Worm (Caenorhabditis elegans) whole organism, young adult: Measurements from ENCODE around the gene ZK813.1.

Source experiments
- ceh-40 ChIP-seq: fragments of 200-800 bp; sonication (Bioruptor generic); IDR thresholded peaks from 2 replicates; pipeline ENCODE4 v1.3.6; 2022; ENCODE audit warnings: missing genetic modification characterization, missing compliant biosample characterization
- hlh-12 ChIP-seq: sonication (generic microtip); optimal IDR thresholded peaks from 2 replicates; lab custom pipeline; 2016; ENCODE audit warnings: missing genetic modification characterization, missing compliant biosample characterization
- lir-1 ChIP-seq: fragments of 200-800 bp; sonication (Bioruptor generic); conservative IDR thresholded peaks from 2 replicates; pipeline ENCODE4 v1.3.6; 2022; ENCODE audit warnings: missing genetic modification reagents, missing genetic modification characterization, missing compliant biosample characterization
- madf-10 ChIP-seq: sonication (generic microtip); optimal IDR thresholded peaks from 2 replicates; lab custom pipeline; 2016; ENCODE audit warnings: mild to moderate bottlenecking, missing genetic modification characterization, missing compliant biosample characterization
- snpc-4 ChIP-seq, 5 experiments: fragments of 150-350 bp in 1 of 5; sonication (generic microtip) in 4 of 5; optimal IDR thresholded peaks; 2 replicates each; lab custom pipeline; 2014 to 2018; ENCODE audit warnings: missing genetic modification characterization in 5 of 5, missing biosample characterization in 3 of 5, antibody characterized with exemption in 2 of 5, mild to moderate bottlenecking in 2 of 5, missing compliant biosample characterization in 2 of 5, missing genotype in 2 of 5, moderate library complexity in 2 of 5, missing genetic modification reagents in 1 of 5
- tlf-1 ChIP-seq: fragments of 200-800 bp; sonication (Bioruptor generic); optimal IDR thresholded peaks from 2 replicates; lab custom pipeline; 2018; ENCODE audit warnings: mild to moderate bottlenecking, missing genetic modification characterization, missing compliant biosample characterization
- unc-62 ChIP-seq: fragments of 150-350 bp; optimal IDR thresholded peaks from 2 replicates; lab custom pipeline; 2014; ENCODE audit warnings: missing biosample characterization, missing genetic modification reagents, missing genetic modification characterization
- ztf-6 ChIP-seq: fragments of 200-800 bp; sonication (Bioruptor generic); IDR thresholded peaks from 2 replicates; pipeline ENCODE4 v1.3.6; 2022; ENCODE audit warnings: missing genetic modification reagents, missing genetic modification characterization, missing compliant biosample characterization

DNA sequence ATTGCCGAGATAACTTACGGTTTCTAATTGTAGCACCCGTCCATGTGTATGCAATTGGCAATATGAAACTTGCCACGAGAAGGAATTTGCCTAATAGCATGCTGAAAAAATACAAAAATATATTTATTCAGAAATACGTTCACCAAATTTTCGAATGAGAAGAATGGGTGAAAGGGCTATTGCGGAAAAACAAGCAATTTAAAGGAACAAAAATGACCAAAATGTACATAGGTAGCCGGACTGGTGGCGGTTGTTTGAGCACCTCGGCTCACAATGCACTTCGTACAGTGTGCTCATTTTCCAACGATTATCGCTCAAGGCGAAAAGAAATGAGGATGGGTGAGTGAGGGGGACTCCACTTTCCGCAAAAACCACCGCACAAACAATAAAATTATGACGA, 46.2 kb upstream of the ZK813.1 start, which contains the start of gene cht-1:
- no peak for TF ChIP-seq snpc-4 (GFP tag; optimal IDR thresholded peaks at IDR 0.05; lab: Kevin White, UChicago)
- TF ChIP-seq snpc-4 (tag; optimal IDR thresholded peaks at IDR 0.05; lab: Kevin White, UChicago): no peak
- TF ChIP-seq tlf-1 (GFP tag; lab: Kevin White, UChicago): no peak
- no peak for TF ChIP-seq hlh-12 (tag; lab: Kevin White, UChicago)
- TF ChIP-seq ztf-6 (GFP tag; lab: Robert Waterston, UW): no peak
- TF ChIP-seq ceh-40 (GFP tag; lab: Robert Waterston, UW): no peak
- TF ChIP-seq lir-1 (GFP tag; lab: Robert Waterston, UW): no peak
- no peak for TF ChIP-seq madf-10 (tag; lab: Kevin White, UChicago)
- TF ChIP-seq unc-62: no peak
